Fruit fly (Drosophila melanogaster) whole organism, embryonic: ENCODE results near the gene CG8960.

ENCODE experiments used
- Aef1 ChIP-seq: fragments of 200-800 bp; sonication (Bioruptor generic); IDR thresholded peaks from 3 replicates; pipeline ENCODE4 v1.3.6; 2022; ENCODE audit warnings: missing biosample characterization, missing genetic modification characterization
- Awh ChIP-seq: fragments of 200-800 bp; sonication (Bioruptor generic); IDR thresholded peaks from 2 replicates; pipeline ENCODE4, ENCODE4 v1.3.6; 2022; ENCODE audit warnings: missing biosample characterization, missing genetic modification characterization
- C15 ChIP-seq: fragments of 200-800 bp; sonication (Bioruptor generic); IDR thresholded peaks from 3 replicates; pipeline ENCODE4 v1.3.6; 2022; ENCODE audit warnings: missing biosample characterization, missing genetic modification characterization
- CG10366 ChIP-seq: fragments of 200-800 bp; sonication (Bioruptor generic); IDR thresholded peaks from 2 replicates; pipeline ENCODE4 v1.3.6; 2022; ENCODE audit warnings: missing biosample characterization, missing genetic modification characterization
- CG10654 ChIP-seq: fragments of 200-800 bp; sonication (Bioruptor generic); optimal IDR thresholded peaks from 2 replicates; lab custom pipeline; 2016; ENCODE audit warnings: missing biosample characterization, missing genetic modification characterization
- CG12155 ChIP-seq: fragments of 200-800 bp; sonication (Bioruptor generic); optimal IDR thresholded peaks from 3 replicates; lab custom pipeline; 2016; ENCODE audit warnings: missing biosample characterization, missing genetic modification characterization
- CG14441 ChIP-seq: fragments of 200-800 bp; sonication (Bioruptor generic); IDR thresholded peaks from 2 replicates; pipeline ENCODE4 v1.3.6; 2022; ENCODE audit warnings: missing biosample characterization, missing genetic modification characterization
- CG14667 ChIP-seq: fragments of 200-800 bp; sonication (Bioruptor generic); IDR thresholded peaks from 2 replicates; pipeline ENCODE4 v1.3.6; 2022; ENCODE audit warnings: missing biosample characterization, missing genetic modification characterization
- CG16863 ChIP-seq: fragments of 200-800 bp; sonication (Bioruptor generic); optimal IDR thresholded peaks from 3 replicates; lab custom pipeline; 2016; ENCODE audit warnings: missing biosample characterization, missing genetic modification characterization
- CG17328 ChIP-seq: fragments of 200-800 bp; sonication (Bioruptor generic); IDR thresholded peaks from 2 replicates; pipeline ENCODE4 v1.3.6; 2022; ENCODE audit warnings: missing biosample characterization, missing genetic modification characterization
- CG31441 ChIP-seq: fragments of 200-800 bp; sonication (Bioruptor generic); IDR thresholded peaks from 2 replicates; pipeline ENCODE4 v1.3.6; 2022; ENCODE audit warnings: missing biosample characterization, missing genetic modification characterization
- CG4424 ChIP-seq: fragments of 200-800 bp; sonication (Bioruptor generic); optimal IDR thresholded peaks from 3 replicates; lab custom pipeline; 2016; ENCODE audit warnings: missing biosample characterization, missing genetic modification characterization
- CG4730 ChIP-seq: fragments of 200-800 bp; sonication (Bioruptor generic); IDR thresholded peaks from 2 replicates; pipeline ENCODE4 v1.3.6; 2022; ENCODE audit warnings: missing biosample characterization, missing genetic modification characterization
- CG5245 ChIP-seq: fragments of 200-800 bp; sonication (Bioruptor generic); optimal IDR thresholded peaks from 3 replicates; lab custom pipeline; 2016; ENCODE audit warnings: missing biosample characterization, missing genetic modification characterization
- CG7839 ChIP-seq: fragments of 200-800 bp; sonication (Bioruptor generic); optimal IDR thresholded peaks from 3 replicates; lab custom pipeline; 2018; ENCODE audit warnings: missing biosample characterization, mild to moderate bottlenecking, missing genetic modification characterization, moderate library complexity
- CG8765 ChIP-seq: fragments of 200-800 bp; sonication (Bioruptor generic); IDR thresholded peaks from 2 replicates; pipeline ENCODE4 v1.3.6; 2022; ENCODE audit warnings: missing biosample characterization, missing genetic modification characterization
- D19B ChIP-seq: fragments of 200-800 bp; sonication (Bioruptor generic); optimal IDR thresholded peaks from 2 replicates; lab custom pipeline; 2017; ENCODE audit warnings: missing biosample characterization, mild to moderate bottlenecking, missing genetic modification characterization
- Dll ChIP-seq: fragments of 200-800 bp; sonication (Bioruptor generic); IDR thresholded peaks from 4 replicates; pipeline ENCODE4 v1.3.6; 2022; ENCODE audit warnings: missing biosample characterization, missing genetic modification characterization; ENCODE audit not compliant: partially characterized antibody
- Hmr ChIP-seq: fragments of 200-800 bp; sonication (Bioruptor generic); optimal IDR thresholded peaks from 3 replicates; lab custom pipeline; 2017; ENCODE audit warnings: mild to moderate bottlenecking, missing biosample characterization, missing genetic modification reagents, missing genetic modification characterization
- Hr51 ChIP-seq, 2 experiments: fragments of 200-800 bp; sonication (Bioruptor generic); optimal IDR thresholded peaks; 2 replicates in 1 of 2; 3 replicates in 1 of 2; lab custom pipeline; 2016 to 2018; ENCODE audit warnings: missing biosample characterization in 2 of 2, missing genetic modification characterization in 2 of 2, mild to moderate bottlenecking in 1 of 2, moderate library complexity in 1 of 2
- Lim3 ChIP-seq: fragments of 200-800 bp; sonication (Bioruptor generic); IDR thresholded peaks from 2 replicates; pipeline ENCODE4 v1.3.6; 2022; ENCODE audit warnings: missing biosample characterization, missing genetic modification characterization
- Max ChIP-seq: fragments of 200-800 bp; sonication (Bioruptor generic); optimal IDR thresholded peaks from 2 replicates; lab custom pipeline; 2016; ENCODE audit warnings: missing biosample characterization, mild to moderate bottlenecking, missing genetic modification characterization
- Spps ChIP-seq: fragments of 200-800 bp; sonication (Bioruptor generic); optimal IDR thresholded peaks from 2 replicates; lab custom pipeline; 2018; ENCODE audit warnings: missing biosample characterization, mild to moderate bottlenecking, missing genetic modification characterization
- Trl ChIP-seq, 3 experiments: fragments of >200 bp in 2 of 3; fragments of 200-800 bp in 1 of 3; sonication (Bioruptor generic) in 1 of 3; optimal IDR thresholded peaks; 2 replicates in 1 of 3; 3 replicates in 2 of 3; lab custom pipeline; 2016 to 2017; ENCODE audit warnings: missing biosample characterization in 1 of 3, missing genetic modification characterization in 1 of 3
- Xrp1 ChIP-seq: fragments of 200-800 bp; sonication (Bioruptor generic); IDR thresholded peaks from 2 replicates; pipeline ENCODE4 v1.3.6; 2022; ENCODE audit warnings: missing biosample characterization, missing genetic modification characterization
- ase ChIP-seq: fragments of 200-800 bp; sonication (Bioruptor generic); IDR thresholded peaks from 3 replicates; pipeline ENCODE4 v1.3.6; 2022; ENCODE audit warnings: missing biosample characterization, missing genetic modification characterization
- cato ChIP-seq: fragments of 200-800 bp; sonication (Bioruptor generic); optimal IDR thresholded peaks from 2 replicates; lab custom pipeline; 2016; ENCODE audit warnings: missing biosample characterization, missing genetic modification characterization, borderline replicate concordance
- crc ChIP-seq: fragments of 200-800 bp; sonication (Bioruptor generic); optimal IDR thresholded peaks from 2 replicates; lab custom pipeline; 2016; ENCODE audit warnings: missing biosample characterization, missing genetic modification characterization
- danr ChIP-seq: fragments of 200-800 bp; sonication (Bioruptor generic); IDR thresholded peaks from 2 replicates; pipeline ENCODE4 v1.3.6; 2022; ENCODE audit warnings: missing biosample characterization, missing genetic modification characterization
- dysf ChIP-seq: fragments of 200-800 bp; sonication (Bioruptor generic); IDR thresholded peaks from 3 replicates; pipeline ENCODE4 v1.3.6; 2022; ENCODE audit warnings: missing biosample characterization, missing genetic modification characterization
- ems ChIP-seq: fragments of 200-800 bp; sonication (Bioruptor generic); optimal IDR thresholded peaks from 3 replicates; lab custom pipeline; 2016; ENCODE audit warnings: missing biosample characterization, missing genetic modification characterization
- esg ChIP-seq: fragments of 200-800 bp; sonication (Bioruptor generic); conservative IDR thresholded peaks from 2 replicates; pipeline ENCODE4 v1.3.6; 2022; ENCODE audit warnings: missing biosample characterization, missing genetic modification characterization
- gem ChIP-seq: fragments of 200-800 bp; sonication (Bioruptor generic); optimal IDR thresholded peaks from 2 replicates; lab custom pipeline; 2019; ENCODE audit warnings: missing biosample characterization, mild to moderate bottlenecking, missing genetic modification characterization, moderate library complexity
- gsb-n ChIP-seq: fragments of 200-800 bp; sonication (Bioruptor generic); optimal IDR thresholded peaks from 3 replicates; lab custom pipeline; 2018; ENCODE audit warnings: missing biosample characterization, mild to moderate bottlenecking, missing genetic modification characterization
- jigr1 ChIP-seq: fragments of 200-800 bp; sonication (Bioruptor generic); IDR thresholded peaks from 3 replicates; pipeline ENCODE4 v1.3.6; 2022; ENCODE audit warnings: missing biosample characterization, missing genetic modification characterization
- kay ChIP-seq: fragments of 200-800 bp; sonication (Bioruptor generic); optimal IDR thresholded peaks from 2 replicates; lab custom pipeline; 2016; ENCODE audit warnings: missing biosample characterization, missing genetic modification characterization
- lbe ChIP-seq: fragments of 200-800 bp; sonication (Bioruptor generic); optimal IDR thresholded peaks from 2 replicates; lab custom pipeline; 2016; ENCODE audit warnings: missing biosample characterization, mild to moderate bottlenecking, missing genetic modification characterization
- mam ChIP-seq: fragments of 200-800 bp; sonication (Bioruptor generic); optimal IDR thresholded peaks from 3 replicates; lab custom pipeline; 2016; ENCODE audit warnings: missing biosample characterization, missing genetic modification characterization
- pan ChIP-seq, 4 experiments: fragments of >200 bp in 3 of 4; fragments of 200-800 bp in 1 of 4; sonication (Bioruptor generic) in 1 of 4; optimal IDR thresholded peaks in 3 of 4; IDR thresholded peaks in 1 of 4; 2 replicates each; pipeline versions ENCODE4 v1.3.6 to Lab custom; 2017 to 2022; ENCODE audit warnings: missing biosample characterization in 2 of 4, missing genetic modification characterization in 2 of 4, mixed read lengths in 1 of 4
- phol ChIP-seq: fragments of 200-800 bp; sonication (Bioruptor generic); optimal IDR thresholded peaks from 3 replicates; lab custom pipeline; 2018; ENCODE audit warnings: missing biosample characterization, mild to moderate bottlenecking, missing genetic modification characterization, moderate library complexity
- pum ChIP-seq: fragments of 200-800 bp; sonication (Bioruptor generic); optimal IDR thresholded peaks from 2 replicates; lab custom pipeline; 2016; ENCODE audit warnings: missing biosample characterization, missing genetic modification characterization
- pzg ChIP-seq: fragments of 200-800 bp; sonication (Bioruptor generic); optimal IDR thresholded peaks from 3 replicates; lab custom pipeline; 2018; ENCODE audit warnings: missing biosample characterization, mild to moderate bottlenecking, missing genetic modification characterization, moderate library complexity
- sc ChIP-seq, 3 experiments: fragments of >200 bp in 2 of 3; fragments of 200-800 bp in 1 of 3; sonication (Bioruptor generic) in 1 of 3; optimal IDR thresholded peaks; 2 replicates in 2 of 3; 3 replicates in 1 of 3; lab custom pipeline; 2017; ENCODE audit warnings: mild to moderate bottlenecking in 1 of 3, missing biosample characterization in 1 of 3, missing genetic modification characterization in 1 of 3, missing genetic modification reagents in 1 of 3
- slbo ChIP-seq: fragments of 200-800 bp; sonication (Bioruptor generic); IDR thresholded peaks from 2 replicates; pipeline ENCODE4 v1.3.6; 2022; ENCODE audit warnings: missing biosample characterization, missing genetic modification characterization
- sqz ChIP-seq: fragments of 200-800 bp; sonication (Bioruptor generic); optimal IDR thresholded peaks from 3 replicates; lab custom pipeline; 2018; ENCODE audit warnings: missing biosample characterization, mild to moderate bottlenecking, missing genetic modification characterization
- tgo ChIP-seq: fragments of 200-800 bp; sonication (Bioruptor generic); IDR thresholded peaks from 3 replicates; pipeline ENCODE4 v1.3.6; 2022; ENCODE audit warnings: missing biosample characterization, missing genetic modification characterization
- tin ChIP-seq: fragments of 200-800 bp; sonication (Bioruptor generic); optimal IDR thresholded peaks from 3 replicates; lab custom pipeline; 2016; ENCODE audit warnings: missing biosample characterization, missing genetic modification characterization
- toy ChIP-seq: fragments of 200-800 bp; sonication (Bioruptor generic); IDR thresholded peaks from 2 replicates; pipeline ENCODE4 v1.3.6; 2022; ENCODE audit warnings: missing biosample characterization, missing genetic modification characterization
- zfh1 ChIP-seq: fragments of 200-800 bp; sonication (Bioruptor generic); IDR thresholded peaks from 3 replicates; pipeline ENCODE4 v1.3.6; 2022; ENCODE audit warnings: missing biosample characterization, missing genetic modification characterization

Gene CG8960

DNA sequence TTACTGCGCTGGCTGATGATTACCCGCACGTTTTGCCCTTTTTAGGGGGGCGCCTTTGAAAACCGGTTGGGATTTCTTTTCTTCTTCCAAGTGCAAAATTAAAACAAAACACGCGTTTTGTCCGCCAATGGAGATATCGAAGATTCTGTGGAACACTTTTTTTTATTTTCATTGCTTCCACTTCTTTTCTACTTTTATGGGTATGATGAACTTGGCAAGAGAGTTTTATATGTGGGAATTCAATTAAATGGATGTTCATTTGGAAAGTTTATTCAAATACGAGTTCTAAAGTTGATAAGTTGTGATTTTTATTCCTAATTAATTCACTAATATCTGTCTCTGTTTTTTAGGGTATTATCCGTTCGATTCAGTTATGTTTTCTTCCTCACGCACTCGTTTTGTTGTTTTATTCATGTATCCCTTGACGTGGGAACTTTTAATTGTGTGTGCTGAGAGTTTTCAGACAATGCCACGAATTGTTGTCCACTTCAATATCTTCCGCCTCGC is 32.7 kb upstream of the CG8960 start (continued):
- TF ChIP-seq gsb-n (tag; lab: Kevin White, UChicago) (no peak), Awh (GFP tag; lab: Robert Waterston, UW) (peak; percentile 45; the same call in 1 of the 2 replicates), Max (no peak), toy (GFP tag; lab: Robert Waterston, UW) (no peak), CG14667 (GFP tag; lab: Robert Waterston, UW) (peak; percentile 34; the same call in 1 of the 2 replicates), Aef1 (peak; percentile 13; the same call in 1 of the 3 replicates), Lim3 (GFP tag; lab: Robert Waterston, UW) (no peak), CG17328 (peak; percentile 56), kay (GFP tag; lab: Kevin White, UChicago) (no peak), Trl (optimal IDR thresholded peaks at IDR 0.05; lab: Kevin White, UChicago) (no peak), Trl (GFP tag; optimal IDR thresholded peaks at IDR 0.05; lab: Kevin White, UChicago) (peak; percentile 11), C15 (GFP tag; lab: Robert Waterston, UW) (no peak), pan (optimal IDR thresholded peaks at IDR 0.05; lab: Kevin White, UChicago) (no peak), pan (GFP tag; optimal IDR thresholded peaks at IDR 0.05 in 1 of 2, IDR thresholded peaks at IDR 0.05 in 1 of 2) (peak in 1 of 2 experiments; percentile 62), zfh1 (GFP tag; lab: Robert Waterston, UW) (peak; percentile 74), sqz (peak; percentile 10), Hr51 (GFP tag; optimal IDR thresholded peaks at IDR 0.05; lab: Kevin White, UChicago) (peak in 1 of 2 experiments; percentile 8), jigr1 (GFP tag; lab: Robert Waterston, UW) (no peak), CG10654 (GFP tag; lab: Kevin White, UChicago) (peak; percentile 35), CG8765 (GFP tag; lab: Robert Waterston, UW) (no peak), CG7839 (tag; lab: Kevin White, UChicago) (peak; percentile 40), ase (GFP tag; lab: Robert Waterston, UW) (peak; percentile 53; the same call in 1 of the 3 replicates), Hmr (GFP tag; lab: Kevin White, UChicago) (no peak), Xrp1 (GFP tag; lab: Robert Waterston, UW) (peak; percentile 72; the same call in 1 of the 2 replicates), gem (tag; lab: Kevin White, UChicago) (peak; percentile 44), CG31441 (GFP tag; lab: Robert Waterston, UW) (peak; percentile 40), esg (peak; percentile 22; the same call in 1 of the 2 replicates), cato (no peak), tgo (GFP tag; lab: Robert Waterston, UW) (peak; percentile 68), slbo (GFP tag; lab: Robert Waterston, UW) (no peak), D19B (no peak), CG12155 (GFP tag; lab: Kevin White, UChicago) (no peak), CG10366 (GFP tag; lab: Robert Waterston, UW) (peak; percentile 34; the same call in 1 of the 2 replicates), CG14441 (peak; percentile 42; the same call in 1 of the 2 replicates), mam (GFP tag; lab: Kevin White, UChicago) (peak; percentile 23), dysf (GFP tag; lab: Robert Waterston, UW) (peak; percentile 66; the same call in 2 of the 3 replicates), ems (GFP tag; lab: Kevin White, UChicago) (no peak), pum (peak; percentile 35), CG4424 (GFP tag; lab: Kevin White, UChicago) (peak; percentile 13), Spps (tag; lab: Kevin White, UChicago) (peak; percentile 39), CG16863 (GFP tag; lab: Kevin White, UChicago) (no peak), CG4730 (GFP tag; lab: Robert Waterston, UW) (peak; percentile 28; the same call in 1 of the 2 replicates), sc (optimal IDR thresholded peaks at IDR 0.05; lab: Kevin White, UChicago) (no peak), sc (GFP tag; optimal IDR thresholded peaks at IDR 0.05; lab: Kevin White, UChicago) (no peak), CG5245 (GFP tag; lab: Kevin White, UChicago) (peak; percentile 52), phol (tag; lab: Kevin White, UChicago) (peak; percentile 70), crc (GFP tag; lab: Kevin White, UChicago) (peak; percentile 13), danr (GFP tag; lab: Robert Waterston, UW) (peak; percentile 48; the same call in 1 of the 2 replicates), pzg (GFP tag; lab: Kevin White, UChicago) (no peak), tin (GFP tag; lab: Kevin White, UChicago) (peak; percentile 51), lbe (GFP tag; lab: Kevin White, UChicago) (peak; percentile 77), Dll (GFP tag; lab: Robert Waterston, UW) (no peak)
